Fruit fly (Drosophila melanogaster): Measurements from ENCODE around the gene heca.

Gene heca

DNA sequence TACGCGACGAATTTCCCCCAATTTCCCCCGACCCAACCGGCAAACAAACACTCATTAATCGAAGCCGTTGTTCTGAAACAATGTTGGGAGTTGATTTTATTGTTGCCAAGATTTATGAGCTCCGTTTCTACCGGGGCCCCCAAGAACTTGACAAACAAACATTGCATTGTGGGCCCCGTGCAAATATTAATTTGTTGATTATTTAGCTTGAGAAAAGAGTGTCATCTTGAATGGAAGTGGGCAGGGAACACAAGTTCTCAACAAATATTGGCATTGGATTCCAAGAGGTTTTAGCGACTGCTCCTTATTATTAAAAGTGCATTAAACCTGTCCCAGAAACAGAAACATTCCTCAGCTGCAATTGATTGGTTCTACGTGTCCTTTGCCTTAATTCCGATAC is 79.3 kb downstream of the heca start:
- no peak for TF ChIP-seq CG12768 (GFP tag; optimal IDR thresholded peaks at IDR 0.05)
- TF ChIP-seq CG11617 (GFP tag; optimal IDR thresholded peaks at IDR 0.05): no peak
- no peak for TF ChIP-seq pad (GFP tag; optimal IDR thresholded peaks at IDR 0.05)
- TF ChIP-seq ovo (GFP tag; optimal IDR thresholded peaks at IDR 0.05): no peak
- no peak for TF ChIP-seq CG1620 (GFP tag; optimal IDR thresholded peaks at IDR 0.05)

DNA sequence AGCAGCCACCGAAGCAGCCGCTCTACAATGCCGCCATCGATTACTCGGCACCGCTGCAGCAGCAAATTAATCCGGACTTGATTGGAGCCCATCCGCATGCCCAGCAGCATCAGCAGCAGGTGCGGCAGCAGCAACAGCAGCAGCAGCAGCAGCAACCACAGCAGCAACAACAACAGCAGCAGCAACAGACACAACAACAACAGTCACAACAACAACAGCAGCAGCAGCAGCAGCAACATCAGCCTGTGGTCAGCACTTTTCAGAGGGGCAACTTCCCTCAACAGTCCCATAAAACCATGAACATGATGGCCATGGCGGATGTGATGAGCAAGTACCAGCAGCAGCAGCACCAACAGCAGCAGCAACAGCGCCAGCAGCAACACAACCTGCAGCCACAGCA is 82.9 kb downstream of the heca start:
- TF ChIP-seq CG14711 (tag; optimal IDR thresholded peaks at IDR 0.05) (no peak), CG7101 (tag; optimal IDR thresholded peaks at IDR 0.05) (no peak), CG11617 (GFP tag; optimal IDR thresholded peaks at IDR 0.05) (no peak), Hr96 (GFP tag; optimal IDR thresholded peaks at IDR 0.05) (no peak), CG5204 (GFP tag; optimal IDR thresholded peaks at IDR 0.05) (no peak), Mnt (GFP tag; optimal IDR thresholded peaks at IDR 0.05) (no peak), pad (GFP tag; optimal IDR thresholded peaks at IDR 0.05) (no peak), CG1620 (GFP tag; optimal IDR thresholded peaks at IDR 0.05) (no peak), bab1 (GFP tag; optimal IDR thresholded peaks at IDR 0.05) (no peak), CG7045 (GFP tag; optimal IDR thresholded peaks at IDR 0.05) (no peak), cic (GFP tag; optimal IDR thresholded peaks at IDR 0.05) (no peak), tj (GFP tag; optimal IDR thresholded peaks at IDR 0.05) (no peak), toe (GFP tag; optimal IDR thresholded peaks at IDR 0.05) (no peak), ovo (GFP tag; optimal IDR thresholded peaks at IDR 0.05) (no peak), CG33017 (tag; optimal IDR thresholded peaks at IDR 0.05) (no peak), CG12768 (GFP tag; optimal IDR thresholded peaks at IDR 0.05) (no peak), Crg-1 (GFP tag; optimal IDR thresholded peaks at IDR 0.05) (no peak), cnc (optimal IDR thresholded peaks at IDR 0.05) (no peak), Clk (GFP tag; optimal IDR thresholded peaks at IDR 0.05) (no peak)

DNA sequence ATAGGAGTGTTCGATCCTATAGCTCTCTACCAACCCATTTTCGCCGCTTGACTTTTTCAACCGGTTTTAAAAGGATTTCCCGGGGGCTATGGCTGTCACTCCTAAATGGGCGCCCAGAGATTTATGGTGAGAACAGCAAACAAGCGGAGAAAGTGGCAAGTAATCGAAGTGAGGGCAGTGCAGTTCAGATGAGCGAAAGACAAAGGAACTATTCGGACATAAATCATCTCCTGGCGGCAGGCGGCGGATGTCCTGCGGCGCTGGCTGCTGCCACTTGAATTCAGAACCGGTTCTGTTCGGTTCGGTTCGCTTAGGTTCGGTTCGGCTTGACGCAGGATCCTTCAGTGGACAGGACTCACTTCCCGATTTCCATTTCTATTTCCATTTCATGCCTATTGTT is 105.4 kb downstream of the heca start:
- TF ChIP-seq Hr96 (GFP tag; optimal IDR thresholded peaks at IDR 0.05) (no peak), ovo (GFP tag; optimal IDR thresholded peaks at IDR 0.05) (no peak), CG1620 (GFP tag; optimal IDR thresholded peaks at IDR 0.05) (no peak), tj (GFP tag; optimal IDR thresholded peaks at IDR 0.05) (no peak), CG11617 (GFP tag; optimal IDR thresholded peaks at IDR 0.05) (no peak), CG7101 (tag; optimal IDR thresholded peaks at IDR 0.05) (no peak), CG12768 (GFP tag; optimal IDR thresholded peaks at IDR 0.05) (no peak), toe (GFP tag; optimal IDR thresholded peaks at IDR 0.05) (no peak)

DNA sequence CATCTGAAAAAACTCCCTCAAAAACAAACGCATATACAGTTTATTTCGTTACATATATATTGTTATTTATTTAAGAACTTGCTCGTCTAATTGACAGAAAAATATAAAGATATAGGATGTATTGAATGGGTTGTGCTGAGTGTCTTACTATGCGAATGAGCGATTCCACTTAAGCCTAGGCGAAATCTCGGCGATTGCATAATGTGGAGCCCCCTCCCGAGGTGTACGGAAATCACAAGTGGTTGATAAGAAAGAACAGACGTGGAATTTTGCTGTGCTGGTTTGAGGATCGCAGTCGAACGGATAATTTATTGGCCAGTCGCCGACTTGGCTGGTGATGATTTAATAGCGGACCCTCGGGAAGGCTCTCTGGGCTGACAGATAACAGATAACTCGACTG is 107.8 kb downstream of the heca start:
- TF ChIP-seq ovo (GFP tag; optimal IDR thresholded peaks at IDR 0.05) (no peak), bab1 (GFP tag; optimal IDR thresholded peaks at IDR 0.05) (no peak), CG7101 (tag; optimal IDR thresholded peaks at IDR 0.05) (no peak), CG5204 (GFP tag; optimal IDR thresholded peaks at IDR 0.05) (no peak), Crg-1 (GFP tag; optimal IDR thresholded peaks at IDR 0.05) (no peak), cnc (optimal IDR thresholded peaks at IDR 0.05) (no peak), tj (GFP tag; optimal IDR thresholded peaks at IDR 0.05) (no peak), kay (GFP tag; ENCODE audit: borderline replicate concordance) (no peak), CG33017 (tag; optimal IDR thresholded peaks at IDR 0.05) (no peak), Mnt (GFP tag; optimal IDR thresholded peaks at IDR 0.05) (peak; percentile 6), Clk (GFP tag; optimal IDR thresholded peaks at IDR 0.05) (no peak), CG11617 (GFP tag; optimal IDR thresholded peaks at IDR 0.05) (no peak), CG14711 (tag; optimal IDR thresholded peaks at IDR 0.05) (no peak), Hr96 (GFP tag; optimal IDR thresholded peaks at IDR 0.05) (no peak), CG7045 (GFP tag; optimal IDR thresholded peaks at IDR 0.05) (no peak), cic (GFP tag; optimal IDR thresholded peaks at IDR 0.05) (peak; percentile 68)

dm6 chr3R:30386759-30387437 is 109.2 kb downstream of the heca start:
- peak; percentile 25 for TF ChIP-seq CG14711 (tag; optimal IDR thresholded peaks at IDR 0.05)
- no peak for TF ChIP-seq CG7045 (GFP tag; optimal IDR thresholded peaks at IDR 0.05)
- peak; percentile 28 for TF ChIP-seq CG11617 (GFP tag; optimal IDR thresholded peaks at IDR 0.05)
- TF ChIP-seq Crg-1 (GFP tag; optimal IDR thresholded peaks at IDR 0.05): no peak
- TF ChIP-seq CG7101 (tag; optimal IDR thresholded peaks at IDR 0.05): peak; percentile 6
- TF ChIP-seq CG33017 (tag; optimal IDR thresholded peaks at IDR 0.05): peak; percentile 44
- TF ChIP-seq CG12768 (GFP tag; optimal IDR thresholded peaks at IDR 0.05): peak; percentile 73
- no peak for TF ChIP-seq Hr96 (GFP tag; optimal IDR thresholded peaks at IDR 0.05)
- TF ChIP-seq bab1 (GFP tag; optimal IDR thresholded peaks at IDR 0.05): peak; percentile 61
- TF ChIP-seq cnc (optimal IDR thresholded peaks at IDR 0.05): no peak
- TF ChIP-seq tj (GFP tag; optimal IDR thresholded peaks at IDR 0.05): no peak
- TF ChIP-seq Mnt (GFP tag; optimal IDR thresholded peaks at IDR 0.05): peak; percentile 91
- TF ChIP-seq pad (GFP tag; optimal IDR thresholded peaks at IDR 0.05): peak; percentile 96
- no peak for TF ChIP-seq toe (GFP tag; optimal IDR thresholded peaks at IDR 0.05)
- no peak for TF ChIP-seq CG1620 (GFP tag; optimal IDR thresholded peaks at IDR 0.05)
- peak; percentile 64 for TF ChIP-seq cic (GFP tag; optimal IDR thresholded peaks at IDR 0.05)
- TF ChIP-seq Clk (GFP tag; optimal IDR thresholded peaks at IDR 0.05): no peak
- peak; percentile 100 for TF ChIP-seq ovo (GFP tag; optimal IDR thresholded peaks at IDR 0.05)
- peak; percentile 56 for TF ChIP-seq kay (GFP tag; ENCODE audit: borderline replicate concordance)
- no peak for TF ChIP-seq CG5204 (GFP tag; optimal IDR thresholded peaks at IDR 0.05)

- TF ChIP-seq CG7045 (GFP tag; optimal IDR thresholded peaks at IDR 0.05) (no peak), cnc (optimal IDR thresholded peaks at IDR 0.05) (no peak), kay (GFP tag; ENCODE audit: borderline replicate concordance) (no peak), tj (GFP tag; optimal IDR thresholded peaks at IDR 0.05) (no peak), toe (GFP tag; optimal IDR thresholded peaks at IDR 0.05) (no peak), CG11617 (GFP tag; optimal IDR thresholded peaks at IDR 0.05) (no peak), CG7101 (tag; optimal IDR thresholded peaks at IDR 0.05) (no peak), Mnt (GFP tag; optimal IDR thresholded peaks at IDR 0.05) (peak; percentile 40), CG33017 (tag; optimal IDR thresholded peaks at IDR 0.05) (no peak), ovo (GFP tag; optimal IDR thresholded peaks at IDR 0.05) (peak; percentile 68), CG14711 (tag; optimal IDR thresholded peaks at IDR 0.05) (no peak), Crg-1 (GFP tag; optimal IDR thresholded peaks at IDR 0.05) (no peak), cic (GFP tag; optimal IDR thresholded peaks at IDR 0.05) (no peak)
Observed at dm6 chr3R:30387515-30388178, 109.9 kb downstream of the heca start, which contains the start of the genes Fer2LCH and Fer1HCH. TSS of gene Fer2LCH (plus strand) at chr3R:30387804. TSS of gene Fer1HCH (minus strand) at chr3R:30388178.
